Worm (Caenorhabditis elegans): ENCODE data around the gene nmy-1.
A peak's percentile ranks its signal among the peaks of the same experiment; 100 is the strongest.

Gene nmy-1

DNA sequence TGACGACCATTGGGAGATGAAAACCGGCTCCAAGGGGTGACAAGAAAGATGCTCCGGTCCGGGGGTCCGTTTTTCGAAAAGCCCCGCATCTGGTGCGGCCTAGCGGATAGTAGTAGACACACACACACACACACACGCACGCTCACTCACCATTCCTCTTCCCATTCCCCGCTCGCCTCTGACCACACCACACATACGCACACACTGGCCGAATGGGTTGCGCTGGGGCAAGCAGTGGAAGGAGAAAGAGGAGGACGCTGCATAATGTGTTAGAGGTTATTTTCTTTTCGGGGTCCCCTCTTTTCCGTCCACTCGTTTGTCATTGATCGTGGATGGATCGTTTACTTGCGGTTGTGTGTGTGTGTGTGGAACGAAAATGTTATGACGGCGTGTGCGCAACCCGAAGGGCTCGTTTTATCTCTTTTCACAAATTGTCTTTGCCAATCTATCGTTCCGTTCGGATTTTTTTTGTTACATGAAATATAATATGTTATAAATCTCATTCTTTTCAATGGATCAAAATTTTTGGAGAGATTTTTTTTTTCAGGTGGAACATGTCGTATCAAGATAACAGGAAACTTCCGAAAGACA, 23.9 kb upstream of the nmy-1 start, which contains the start of gene vang-1 (continued):
- TF ChIP-seq unc-120 (tag; optimal IDR thresholded peaks at IDR 0.05; ENCODE audit: poor library complexity, severe bottlenecking) (peak; percentile 48), blmp-1 (tag; optimal IDR thresholded peaks at IDR 0.05) (no peak), M03D4.4 (tag; optimal IDR thresholded peaks at IDR 0.05) (peak; percentile 26)

DNA sequence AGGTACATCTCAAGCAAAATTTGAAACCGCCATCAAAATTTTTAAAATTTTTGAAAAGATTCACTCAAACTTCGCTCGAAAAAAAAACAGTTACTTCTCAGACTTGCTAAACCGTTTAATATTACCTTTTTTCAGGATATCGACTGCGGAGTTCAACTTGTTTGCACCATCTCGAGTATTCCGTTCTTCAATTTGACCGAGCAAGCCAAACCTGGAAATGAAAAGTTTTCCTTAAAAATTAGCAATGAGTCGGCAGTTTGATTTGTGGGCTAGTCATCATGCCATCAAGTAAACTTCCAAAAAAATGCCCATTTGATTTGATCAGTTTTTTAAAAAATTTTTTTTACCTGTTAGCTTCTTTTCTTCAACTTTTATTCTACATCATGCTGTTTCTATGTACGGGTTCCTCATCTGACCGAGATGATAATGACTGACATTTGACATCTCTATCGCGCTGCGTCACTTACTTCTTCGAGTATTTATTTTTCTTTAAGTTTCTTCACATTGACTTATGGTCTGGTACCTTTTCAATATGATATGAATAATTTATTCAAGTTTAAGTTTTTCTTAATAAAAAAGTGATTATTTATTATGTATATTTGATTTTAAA, 19.2 kb upstream of the nmy-1 start:
- TF ChIP-seq elt-1 (tag; optimal IDR thresholded peaks at IDR 0.05; ENCODE audit: borderline replicate concordance, insufficient read depth) (no peak), zip-8 (tag; optimal IDR thresholded peaks at IDR 0.05) (no peak), unc-120 (tag; optimal IDR thresholded peaks at IDR 0.05; ENCODE audit: poor library complexity, severe bottlenecking) (no peak), M03D4.4 (tag; optimal IDR thresholded peaks at IDR 0.05) (no peak), ceh-43 (GFP tag; optimal IDR thresholded peaks at IDR 0.05) (no peak), bed-3 (GFP tag; optimal IDR thresholded peaks at IDR 0.05) (no peak), unc-39 (tag; optimal IDR thresholded peaks at IDR 0.05) (no peak), elt-3 (tag; optimal IDR thresholded peaks at IDR 0.05) (no peak), nhr-76 (tag; optimal IDR thresholded peaks at IDR 0.05) (no peak), nhr-237 (tag; optimal IDR thresholded peaks at IDR 0.05) (no peak), sptf-1 (tag; optimal IDR thresholded peaks at IDR 0.05) (no peak), hlh-1 (tag; optimal IDR thresholded peaks at IDR 0.05) (no peak), mls-2 (tag; optimal IDR thresholded peaks at IDR 0.05) (no peak), blmp-1 (tag; optimal IDR thresholded peaks at IDR 0.05) (no peak), snpc-4 (tag; optimal IDR thresholded peaks at IDR 0.05) (no peak)

DNA sequence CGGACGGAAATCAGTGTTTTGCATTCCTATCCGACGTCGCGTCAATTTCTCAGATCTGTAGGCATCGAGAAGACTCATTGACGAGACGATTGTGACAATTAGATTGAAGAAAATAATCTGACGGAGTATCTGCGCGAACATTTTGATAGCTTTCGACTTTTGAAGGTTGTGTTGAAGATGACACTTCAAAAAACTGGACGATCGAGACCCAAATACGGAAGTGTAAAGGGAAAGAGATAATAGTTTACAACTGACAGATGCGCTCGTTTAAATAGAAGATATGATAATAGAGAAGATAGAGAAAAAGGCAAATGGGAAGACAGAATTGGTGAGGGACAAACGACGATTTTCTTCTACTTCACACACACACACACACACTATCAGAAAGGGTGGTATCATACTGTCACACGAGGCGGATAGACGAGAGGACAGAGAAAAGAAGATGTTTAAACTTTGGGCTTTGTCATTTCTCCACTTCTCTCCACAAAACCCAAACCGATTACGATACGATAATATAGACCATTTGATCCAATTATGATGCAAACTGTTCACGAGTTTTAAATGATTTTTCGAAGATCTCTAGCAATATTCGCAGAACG, 18.1 kb upstream of the nmy-1 start, which contains the start of gene B0410.3:
TSS of gene B0410.3 (minus strand) at position 351 of the 599 bp plus-strand sequence.
- TF ChIP-seq snpc-4 (tag; optimal IDR thresholded peaks at IDR 0.05) (no peak), bed-3 (GFP tag; optimal IDR thresholded peaks at IDR 0.05) (no peak), unc-62 (GFP tag; optimal IDR thresholded peaks at IDR 0.05) (peak; percentile 68), elt-3 (tag; optimal IDR thresholded peaks at IDR 0.05) (peak; percentile 65), ham-2 (GFP tag; optimal IDR thresholded peaks at IDR 0.05) (peak; percentile 22), elt-1 (tag; optimal IDR thresholded peaks at IDR 0.05; ENCODE audit: borderline replicate concordance, insufficient read depth) (no peak), nhr-76 (tag; optimal IDR thresholded peaks at IDR 0.05) (no peak), ceh-83 (GFP tag; optimal IDR thresholded peaks at IDR 0.05) (no peak), nhr-2 (tag; optimal IDR thresholded peaks at IDR 0.05) (no peak), tbx-8 (GFP tag; optimal IDR thresholded peaks at IDR 0.05) (no peak), nhr-28 (tag; optimal IDR thresholded peaks at IDR 0.05) (no peak), mls-2 (tag; optimal IDR thresholded peaks at IDR 0.05) (no peak), M03D4.4 (tag; optimal IDR thresholded peaks at IDR 0.05) (no peak)

DNA sequence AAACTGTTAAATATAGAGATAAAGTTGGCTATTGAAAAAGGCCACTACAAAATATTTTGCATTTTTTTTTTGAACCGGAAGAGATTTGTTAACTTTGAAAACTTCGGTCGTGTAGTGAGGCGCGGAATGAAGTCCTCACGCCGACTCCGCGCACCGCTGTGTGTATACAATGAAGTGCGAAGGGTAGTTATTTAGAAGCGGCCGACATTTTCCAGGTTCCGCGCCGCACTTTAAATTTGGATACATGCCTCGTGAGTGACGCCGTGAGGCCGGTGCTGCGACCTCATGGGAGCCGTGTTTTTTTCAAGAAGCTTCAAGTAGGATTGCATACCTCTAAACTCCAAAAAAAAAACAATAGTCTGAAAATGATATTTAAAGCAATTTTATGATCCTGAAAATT, 17.4 kb upstream of the nmy-1 start:
- TF ChIP-seq hlh-1 (tag; optimal IDR thresholded peaks at IDR 0.05) (no peak), unc-39 (tag; optimal IDR thresholded peaks at IDR 0.05) (no peak), elt-3 (tag; optimal IDR thresholded peaks at IDR 0.05) (no peak), snpc-4 (tag; optimal IDR thresholded peaks at IDR 0.05) (no peak), sptf-1 (tag; optimal IDR thresholded peaks at IDR 0.05) (no peak), unc-62 (GFP tag; optimal IDR thresholded peaks at IDR 0.05) (no peak), nhr-28 (tag; optimal IDR thresholded peaks at IDR 0.05) (no peak), ceh-43 (GFP tag; optimal IDR thresholded peaks at IDR 0.05) (no peak), pha-4 (tag; optimal IDR thresholded peaks at IDR 0.05) (no peak), unc-120 (tag; optimal IDR thresholded peaks at IDR 0.05; ENCODE audit: poor library complexity, severe bottlenecking) (no peak), elt-1 (tag; optimal IDR thresholded peaks at IDR 0.05; ENCODE audit: borderline replicate concordance, insufficient read depth) (no peak), drap-1 (GFP tag; optimal IDR thresholded peaks at IDR 0.05) (no peak), ces-1 (GFP tag; optimal IDR thresholded peaks at IDR 0.05) (no peak), lsy-2 (tag; optimal IDR thresholded peaks at IDR 0.05) (no peak)

DNA sequence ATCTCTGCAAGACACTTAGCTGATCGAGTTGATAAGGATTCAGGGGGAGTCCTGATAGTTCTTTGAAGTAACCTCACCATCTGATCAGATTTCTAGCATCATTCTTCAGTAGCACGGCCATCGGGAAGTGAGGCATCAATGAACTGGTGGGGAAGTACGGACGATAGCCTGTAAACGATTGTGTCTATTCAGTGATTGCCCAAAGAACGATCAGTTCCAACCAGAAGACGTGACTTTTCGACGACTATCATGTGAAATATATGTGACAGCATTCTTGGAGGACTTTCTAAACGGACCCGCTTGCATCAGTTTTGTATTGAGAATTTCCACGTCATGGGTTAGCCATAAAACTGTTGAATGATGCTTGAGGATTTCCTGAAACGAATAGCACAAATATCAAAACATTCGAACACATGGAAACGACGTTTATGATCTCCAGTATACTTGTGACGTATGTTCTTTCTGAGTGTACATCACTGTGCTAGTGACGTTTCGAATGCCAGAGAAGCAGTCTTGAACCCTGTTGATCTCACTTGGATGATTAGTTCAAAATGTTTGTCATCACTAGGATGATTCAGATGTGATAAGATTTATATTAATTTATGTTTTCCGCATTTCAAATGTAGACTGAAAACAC, 16.2 kb upstream of the nmy-1 start:
- TF ChIP-seq nhr-12 (tag; optimal IDR thresholded peaks at IDR 0.05): no peak
- TF ChIP-seq lin-13 (tag; optimal IDR thresholded peaks at IDR 0.05): no peak
- TF ChIP-seq flh-1 (GFP tag; optimal IDR thresholded peaks at IDR 0.05): no peak
- TF ChIP-seq ceh-43 (GFP tag; optimal IDR thresholded peaks at IDR 0.05): no peak
- TF ChIP-seq hlh-1 (tag; optimal IDR thresholded peaks at IDR 0.05): no peak
- TF ChIP-seq nhr-2 (tag; optimal IDR thresholded peaks at IDR 0.05): no peak
- TF ChIP-seq nhr-76 (tag; optimal IDR thresholded peaks at IDR 0.05): no peak
- no peak for TF ChIP-seq sem-2 (GFP tag; optimal IDR thresholded peaks at IDR 0.05)
- no peak for TF ChIP-seq ceh-83 (GFP tag; optimal IDR thresholded peaks at IDR 0.05)
- TF ChIP-seq nhr-237 (tag; optimal IDR thresholded peaks at IDR 0.05): no peak

Measured in whole organism, mixed stage, embryonic.